Fruit fly (Drosophila melanogaster) Kc167 (cell line): Measurements from ENCODE around the gene H15.

ENCODE experiments used
- Myc ChIP-seq: fragments of >200 bp; optimal IDR thresholded peaks from 2 replicates; lab custom pipeline; 2017; ENCODE audit warnings: missing external identifiers
- Sin3A ChIP-seq: fragments of >200 bp; optimal IDR thresholded peaks from 2 replicates; lab custom pipeline; 2018; ENCODE audit warnings: missing external identifiers
- h ChIP-seq: fragments of >200 bp; optimal IDR thresholded peaks from 3 replicates; lab custom pipeline; 2018; ENCODE audit warnings: missing external identifiers
- insv ChIP-seq: fragments of >200 bp; optimal IDR thresholded peaks from 3 replicates; lab custom pipeline; 2018; ENCODE audit warnings: missing external identifiers
- psq ChIP-seq: fragments of >200 bp; optimal IDR thresholded peaks from 2 replicates; lab custom pipeline; 2017; ENCODE audit warnings: missing external identifiers
- ttk ChIP-seq: sonication (Bioruptor generic); optimal IDR thresholded peaks from 2 replicates; lab custom pipeline; 2017; ENCODE audit warnings: missing external identifiers

The H15 gene

dm6 chr2L:5431988-5432597 lies 28.0 kb downstream of the H15 start:
- TF ChIP-seq Myc (lab: Kevin White, UChicago) (no peak), ttk (no peak), Sin3A (lab: Kevin White, UChicago) (no peak)

dm6 chr2L:5432798-5433197 lies 28.7 kb downstream of the H15 start:
- TF ChIP-seq Sin3A (lab: Kevin White, UChicago), result no peak
- no peak for TF ChIP-seq psq (lab: Kevin White, UChicago)
- no peak for TF ChIP-seq insv

dm6 chr2L:5433403-5434023 lies 29.4 kb downstream of the H15 start:
- TF ChIP-seq psq (lab: Kevin White, UChicago) (no peak), h (no peak), ttk (no peak), Myc (lab: Kevin White, UChicago) (no peak), insv (no peak), Sin3A (lab: Kevin White, UChicago) (no peak)

DNA sequence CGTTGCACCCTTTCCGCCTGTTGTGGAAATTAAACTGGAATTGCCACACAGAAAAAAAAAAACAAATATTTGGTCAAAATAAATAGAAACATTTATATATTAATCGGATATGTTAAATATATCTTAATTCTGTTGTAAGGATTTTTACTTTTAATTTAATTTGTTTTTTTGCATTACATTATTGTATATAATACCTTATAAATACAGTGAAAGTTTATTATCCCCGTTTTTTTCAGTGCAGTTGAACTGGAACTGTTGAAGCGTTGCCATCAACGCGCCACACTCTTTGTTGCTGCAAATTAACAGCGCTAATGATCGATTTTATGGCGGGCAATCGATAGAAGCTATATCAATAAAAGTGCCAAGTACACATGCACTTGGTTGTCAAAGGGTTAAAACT lies 30.2 kb downstream of the H15 start:
- TF ChIP-seq psq (lab: Kevin White, UChicago), result no peak
- TF ChIP-seq ttk, result no peak
- TF ChIP-seq Myc (lab: Kevin White, UChicago), result no peak
- TF ChIP-seq Sin3A (lab: Kevin White, UChicago), result no peak
- TF ChIP-seq h, result no peak
- TF ChIP-seq insv, result no peak

DNA sequence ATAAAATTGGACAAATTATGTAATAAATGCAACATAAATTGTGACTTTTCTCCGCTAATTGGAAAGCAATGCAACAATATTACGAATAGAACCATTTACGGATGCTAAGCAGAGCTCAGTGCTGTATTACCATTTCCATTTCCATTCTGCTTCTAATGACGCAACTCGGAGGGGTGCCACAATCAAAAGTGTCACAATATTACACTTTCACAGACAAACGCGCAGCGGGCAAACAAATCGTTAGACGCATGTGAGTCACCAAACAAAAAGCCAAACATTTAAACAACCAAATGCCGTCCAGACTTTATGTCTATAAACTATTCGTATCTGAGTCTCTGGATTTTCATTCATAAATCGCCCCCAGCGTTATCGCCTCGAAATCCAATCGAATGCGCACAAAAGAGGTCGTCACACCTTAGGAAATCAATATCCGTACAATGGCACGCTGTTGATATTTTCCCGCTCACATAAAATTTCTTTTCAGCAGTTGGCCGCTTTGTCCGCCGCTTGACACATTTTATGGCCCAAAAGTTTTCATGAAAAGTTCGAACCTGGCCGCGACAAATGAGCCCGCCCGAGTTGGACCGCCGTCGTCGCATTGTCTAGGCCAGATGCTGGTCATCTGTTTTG lies 38.4 kb downstream of the H15 start:
- TF ChIP-seq Myc (lab: Kevin White, UChicago), result no peak
- TF ChIP-seq h, result no peak
- no peak for TF ChIP-seq ttk
- no peak for TF ChIP-seq Sin3A (lab: Kevin White, UChicago)

DNA sequence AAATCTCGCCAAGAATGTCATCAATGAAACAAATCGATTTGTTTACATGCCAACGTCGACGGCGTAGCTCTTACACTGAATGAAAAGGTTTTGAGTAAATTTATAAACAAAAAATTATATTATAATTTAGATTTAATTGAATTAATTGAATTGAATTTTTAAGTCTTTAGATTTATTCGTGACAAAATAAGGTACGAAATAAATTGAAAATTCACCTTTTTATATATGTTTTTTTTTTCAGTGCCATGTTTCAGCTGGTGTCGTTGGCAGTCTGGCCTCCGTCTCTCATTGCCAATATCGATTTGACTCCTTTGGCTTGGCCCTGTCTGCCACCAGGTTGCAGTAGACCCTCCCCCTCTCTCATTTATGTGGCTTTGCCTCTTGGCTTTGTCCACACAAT lies 40.6 kb downstream of the H15 start:
- TF ChIP-seq h (no peak), Myc (lab: Kevin White, UChicago) (no peak), insv (no peak), ttk (no peak), psq (lab: Kevin White, UChicago) (no peak), Sin3A (lab: Kevin White, UChicago) (no peak)

DNA sequence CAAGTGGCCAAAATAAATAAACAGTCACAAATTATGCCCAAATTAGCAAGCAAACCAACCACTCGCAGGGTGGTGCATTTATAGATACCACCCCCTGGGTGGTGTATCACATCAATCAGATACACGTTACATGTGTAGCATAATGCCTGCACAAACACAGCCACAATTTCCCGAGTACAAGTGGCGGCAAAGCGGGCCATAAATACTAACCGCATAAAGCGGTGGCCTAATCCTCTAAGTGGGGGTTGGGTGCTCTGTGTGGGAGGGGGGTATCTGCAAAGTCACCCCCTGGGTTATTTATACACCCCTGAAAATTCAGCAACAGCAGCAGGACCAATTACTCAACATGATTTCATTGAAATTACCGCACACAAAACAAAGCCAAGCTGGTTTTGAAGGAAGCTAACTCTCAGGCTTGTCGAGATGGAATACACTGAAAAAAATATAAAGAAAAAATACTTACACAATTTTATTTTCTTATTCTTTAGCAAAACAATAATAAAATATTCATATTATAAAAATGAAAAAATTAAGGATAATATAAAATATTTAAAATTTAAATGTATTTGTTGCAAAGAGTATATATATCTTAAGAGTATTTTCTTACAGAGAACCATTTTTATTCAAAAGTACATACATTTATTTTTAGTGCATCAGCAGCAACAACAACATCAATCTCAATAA lies 41.5 kb downstream of the H15 start:
- TF ChIP-seq ttk, result no peak
- TF ChIP-seq psq (lab: Kevin White, UChicago), result no peak
- no peak for TF ChIP-seq h
- no peak for TF ChIP-seq Sin3A (lab: Kevin White, UChicago)
- TF ChIP-seq Myc (lab: Kevin White, UChicago), result no peak
- no peak for TF ChIP-seq insv

DNA sequence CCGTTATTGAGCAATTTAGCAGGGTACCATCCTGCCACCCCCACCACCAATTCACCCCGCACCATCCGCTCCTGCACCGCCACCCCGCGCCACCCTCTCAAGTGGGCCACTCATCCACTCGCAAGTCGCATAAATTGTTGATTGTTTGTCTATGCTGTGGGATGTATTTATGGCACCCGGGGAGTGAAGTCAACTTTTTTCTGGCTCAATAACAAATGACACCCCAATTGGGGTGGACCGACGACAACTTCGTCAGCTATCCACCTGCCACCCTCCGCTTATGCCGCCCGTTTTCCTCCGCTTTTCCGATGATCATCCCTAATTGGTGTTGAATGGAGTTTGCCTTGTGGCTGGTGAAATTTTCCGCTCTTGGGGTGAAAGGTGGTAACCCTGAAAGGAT lies 42.1 kb downstream of the H15 start:
- TF ChIP-seq ttk (no peak), Sin3A (lab: Kevin White, UChicago) (no peak), Myc (lab: Kevin White, UChicago) (no peak), h (no peak), insv (no peak)

DNA sequence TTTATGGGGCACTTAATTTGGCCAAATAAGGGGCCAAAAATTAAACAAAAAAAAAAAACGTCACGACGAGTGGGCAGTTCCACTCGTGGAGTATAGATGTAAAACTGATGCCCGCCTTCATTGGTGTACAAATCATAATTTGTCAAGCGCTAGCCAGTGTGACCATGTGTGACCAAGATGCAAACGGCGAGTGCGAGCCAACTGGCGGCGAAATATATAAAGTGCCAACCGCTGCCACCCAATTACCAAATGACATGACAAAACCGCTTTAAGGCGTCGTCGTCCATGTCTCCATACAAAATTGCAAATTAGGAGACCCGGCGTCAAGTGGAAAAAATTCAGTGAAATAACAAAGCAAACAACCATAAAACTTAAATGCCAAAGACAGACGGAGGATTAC lies 43.2 kb downstream of the H15 start:
- TF ChIP-seq insv, result no peak
- no peak for TF ChIP-seq Sin3A (lab: Kevin White, UChicago)
- no peak for TF ChIP-seq h

DNA sequence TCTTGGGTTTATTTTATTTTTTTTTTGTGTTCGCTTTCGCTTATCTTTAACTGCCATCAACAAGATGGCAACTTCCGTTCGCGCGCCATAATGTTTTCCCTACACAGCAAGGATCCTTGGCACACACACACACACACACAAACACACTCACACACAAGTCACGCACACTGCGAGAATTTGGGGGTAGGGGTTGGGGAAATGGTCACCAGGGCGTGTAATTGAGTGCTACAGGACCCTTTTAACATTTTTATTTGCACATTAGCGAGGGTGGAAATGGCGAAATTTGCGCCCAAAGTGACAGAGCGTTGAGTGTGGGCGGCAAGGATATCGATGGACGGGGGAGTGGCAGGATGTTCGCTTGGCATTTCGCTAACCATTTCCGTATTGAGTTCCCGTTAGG lies 44.1 kb downstream of the H15 start:
- no peak for TF ChIP-seq ttk

dm6 chr2L:5453077-5453476 lies 49.0 kb downstream of the H15 start:
- TF ChIP-seq insv (no peak), psq (lab: Kevin White, UChicago) (no peak), Myc (lab: Kevin White, UChicago) (no peak), h (no peak), Sin3A (lab: Kevin White, UChicago) (no peak), ttk (no peak)

- no peak for TF ChIP-seq psq (lab: Kevin White, UChicago)
- TF ChIP-seq insv, result no peak
- TF ChIP-seq Myc (lab: Kevin White, UChicago), result no peak
- TF ChIP-seq h, result no peak
- TF ChIP-seq Sin3A (lab: Kevin White, UChicago), result no peak
- no peak for TF ChIP-seq ttk
Observed at dm6 chr2L:5459740-5460287, 55.7 kb downstream of the H15 start.
